Worm (Caenorhabditis elegans) whole organism, young adult: ENCODE results near the gene C18A3.3.

Source experiments
- B0336.3 ChIP-seq: fragments of 200-800 bp; sonication (Bioruptor generic); IDR thresholded peaks from 2 replicates; pipeline ENCODE4 v1.3.6; 2022; ENCODE audit warnings: missing genetic modification characterization, missing compliant biosample characterization
- D2030.7 ChIP-seq: fragments of 200-800 bp; sonication (Bioruptor generic); IDR thresholded peaks from 2 replicates; pipeline ENCODE4 v1.3.6; 2022; ENCODE audit warnings: missing genetic modification reagents, missing genetic modification characterization, missing compliant biosample characterization
- F57C9.4 ChIP-seq: sonication (generic microtip); optimal IDR thresholded peaks from 2 replicates; lab custom pipeline; 2017; ENCODE audit warnings: mild to moderate bottlenecking, missing genetic modification characterization, missing compliant biosample characterization
- K11D2.4 ChIP-seq: fragments of 200-800 bp; sonication (Bioruptor generic); IDR thresholded peaks from 2 replicates; pipeline ENCODE4 v1.3.6; 2022; ENCODE audit warnings: missing genetic modification reagents, missing genetic modification characterization, missing compliant biosample characterization
- K12H6.12 ChIP-seq: fragments of 200-800 bp; sonication (Bioruptor generic); optimal IDR thresholded peaks from 2 replicates; lab custom pipeline; 2018; ENCODE audit warnings: mild to moderate bottlenecking, missing genetic modification characterization, missing compliant biosample characterization
- Y53G8AR.9 ChIP-seq: fragments of 200-800 bp; sonication (Bioruptor generic); conservative IDR thresholded peaks from 2 replicates; pipeline ENCODE4 v1.3.6; 2022; ENCODE audit warnings: missing genetic modification reagents, missing genetic modification characterization, missing compliant biosample characterization
- Y56A3A.18 ChIP-seq: fragments of 200-800 bp; sonication (Bioruptor generic); IDR thresholded peaks from 2 replicates; pipeline ENCODE4 v1.3.6; 2022; ENCODE audit warnings: missing genetic modification reagents, missing genetic modification characterization, missing compliant biosample characterization
- ZK185.1 ChIP-seq: sonication (generic microtip); optimal IDR thresholded peaks from 2 replicates; lab custom pipeline; 2016; ENCODE audit warnings: mild to moderate bottlenecking, missing genetic modification characterization, missing compliant biosample characterization; ENCODE audit not compliant: poor library complexity, severe bottlenecking
- aptf-2 ChIP-seq: fragments of 200-800 bp; sonication (Bioruptor generic); conservative IDR thresholded peaks from 2 replicates; pipeline ENCODE4 v1.3.6; 2022; ENCODE audit warnings: missing genetic modification reagents, missing genetic modification characterization, missing compliant biosample characterization
- athp-1 ChIP-seq: sonication (generic microtip); optimal IDR thresholded peaks from 2 replicates; lab custom pipeline; 2017; ENCODE audit warnings: mild to moderate bottlenecking, missing genetic modification characterization, missing compliant biosample characterization
- attf-5 ChIP-seq: fragments of 200-800 bp; sonication (Bioruptor generic); optimal IDR thresholded peaks from 2 replicates; lab custom pipeline; 2018; ENCODE audit warnings: mild to moderate bottlenecking, missing genetic modification characterization, missing compliant biosample characterization
- cebp-1 ChIP-seq, 2 experiments: fragments of 200-800 bp in 1 of 2; sonication (Bioruptor generic) in 1 of 2; sonication (generic microtip) in 1 of 2; IDR thresholded peaks in 1 of 2; optimal IDR thresholded peaks in 1 of 2; 2 replicates each; pipeline versions ENCODE4 v1.3.6 to Lab custom; 2017 to 2022; ENCODE audit warnings: missing compliant biosample characterization in 2 of 2, missing genetic modification characterization in 2 of 2, mild to moderate bottlenecking in 1 of 2, missing genetic modification reagents in 1 of 2, moderate library complexity in 1 of 2
- ceh-100 ChIP-seq: fragments of 200-800 bp; sonication (Bioruptor generic); IDR thresholded peaks from 2 replicates; pipeline ENCODE4 v1.3.6; 2022; ENCODE audit warnings: missing genetic modification reagents, missing genetic modification characterization, missing compliant biosample characterization
- dox-1 ChIP-seq: fragments of 200-800 bp; sonication (Bioruptor generic); IDR thresholded peaks from 2 replicates; pipeline ENCODE4 v1.3.6; 2022; ENCODE audit warnings: missing genetic modification reagents, missing genetic modification characterization, missing compliant biosample characterization
- hmg-1.2 ChIP-seq: fragments of 200-800 bp; sonication (Bioruptor generic); IDR thresholded peaks from 2 replicates; pipeline ENCODE4 v1.3.6; 2022; ENCODE audit warnings: missing genetic modification reagents, missing genetic modification characterization, missing compliant biosample characterization
- let-607 ChIP-seq, 2 experiments: fragments of 200-800 bp in 1 of 2; sonication (Bioruptor generic) in 1 of 2; sonication (generic microtip) in 1 of 2; optimal IDR thresholded peaks; 2 replicates each; lab custom pipeline; 2016 to 2018; ENCODE audit warnings: mild to moderate bottlenecking in 2 of 2, missing compliant biosample characterization in 2 of 2, missing genetic modification characterization in 2 of 2, moderate library complexity in 2 of 2, missing genotype in 1 of 2
- lin-35 ChIP-seq, 3 experiments: fragments of 150-350 bp in 2 of 3; sonication (generic microtip) in 1 of 3; optimal IDR thresholded peaks; 2 replicates each; lab custom pipeline; 2014 to 2018; ENCODE audit warnings: missing biosample characterization in 3 of 3, missing genetic modification characterization in 3 of 3, missing genetic modification reagents in 3 of 3
- lin-40 ChIP-seq: sonication (generic microtip); optimal IDR thresholded peaks from 2 replicates; lab custom pipeline; 2016; ENCODE audit warnings: missing genetic modification characterization, mild to moderate bottlenecking, missing compliant biosample characterization, missing genotype, missing genetic modification reagents
- madf-10 ChIP-seq: sonication (generic microtip); optimal IDR thresholded peaks from 2 replicates; lab custom pipeline; 2016; ENCODE audit warnings: mild to moderate bottlenecking, missing genetic modification characterization, missing compliant biosample characterization
- madf-6 ChIP-seq: fragments of 200-800 bp; sonication (Bioruptor generic); IDR thresholded peaks from 2 replicates; pipeline ENCODE4 v1.3.6; 2022; ENCODE audit warnings: missing genetic modification reagents, missing genetic modification characterization, missing compliant biosample characterization
- mcd-1 ChIP-seq: fragments of 200-800 bp; sonication (Bioruptor generic); IDR thresholded peaks from 2 replicates; pipeline ENCODE4 v1.3.6; 2022; ENCODE audit warnings: missing genetic modification reagents, missing genetic modification characterization, missing compliant biosample characterization
- mxl-1 ChIP-seq: sonication (generic microtip); optimal IDR thresholded peaks from 2 replicates; lab custom pipeline; 2016; ENCODE audit warnings: missing genetic modification characterization, missing compliant biosample characterization
- nfya-2 ChIP-seq: fragments of 200-800 bp; sonication (Bioruptor generic); IDR thresholded peaks from 2 replicates; pipeline ENCODE4 v1.3.6; 2022; ENCODE audit warnings: missing genetic modification reagents, missing genetic modification characterization, missing compliant biosample characterization
- nfyb-1 ChIP-seq: fragments of 200-800 bp; sonication (Bioruptor generic); IDR thresholded peaks from 2 replicates; pipeline ENCODE4 v1.3.6; 2022; ENCODE audit warnings: missing genetic modification reagents, missing genetic modification characterization, missing compliant biosample characterization
- nhr-179 ChIP-seq: sonication (generic microtip); optimal IDR thresholded peaks from 2 replicates; lab custom pipeline; 2016; ENCODE audit warnings: mild to moderate bottlenecking, missing genetic modification characterization, missing compliant biosample characterization
- nhr-80 ChIP-seq: sonication (generic microtip); optimal IDR thresholded peaks from 2 replicates; lab custom pipeline; 2016; ENCODE audit warnings: missing genetic modification characterization, missing compliant biosample characterization
- nhr-90 ChIP-seq: sonication (generic microtip); optimal IDR thresholded peaks from 2 replicates; lab custom pipeline; 2016; ENCODE audit warnings: missing genotype, mild to moderate bottlenecking, missing genetic modification characterization, missing compliant biosample characterization
- pbrm-1 ChIP-seq: fragments of 200-800 bp; sonication (Bioruptor generic); IDR thresholded peaks from 2 replicates; pipeline ENCODE4 v1.3.6; 2022; ENCODE audit warnings: missing genetic modification reagents, missing genetic modification characterization, missing compliant biosample characterization
- repo-1 ChIP-seq: sonication (generic microtip); optimal IDR thresholded peaks from 2 replicates; lab custom pipeline; 2017; ENCODE audit warnings: mild to moderate bottlenecking, missing genetic modification characterization, missing compliant biosample characterization
- rpc-1 ChIP-seq, 2 experiments: fragments of 150-350 bp in 1 of 2; sonication (generic microtip) in 1 of 2; optimal IDR thresholded peaks; 2 replicates each; lab custom pipeline; 2014 to 2018; ENCODE audit warnings: missing biosample characterization in 1 of 2, missing genetic modification characterization in 1 of 2, missing genetic modification reagents in 1 of 2, missing genotype in 1 of 2
- sea-2 ChIP-seq: fragments of 200-800 bp; sonication (Bioruptor generic); IDR thresholded peaks from 2 replicates; pipeline ENCODE4 v1.3.6; 2022; ENCODE audit warnings: missing genetic modification characterization, missing compliant biosample characterization
- snpc-1.1 ChIP-seq: sonication (generic microtip); optimal IDR thresholded peaks from 2 replicates; lab custom pipeline; 2017; ENCODE audit warnings: missing genetic modification characterization, mild to moderate bottlenecking, missing compliant biosample characterization, antibody characterized with exemption, moderate library complexity, missing genotype, missing genetic modification reagents; ENCODE audit not compliant: insufficient read depth
- snpc-1.3 ChIP-seq: sonication (generic microtip); optimal IDR thresholded peaks from 2 replicates; lab custom pipeline; 2017; ENCODE audit warnings: missing genetic modification characterization, mild to moderate bottlenecking, missing compliant biosample characterization, antibody characterized with exemption, moderate library complexity, missing genotype, missing genetic modification reagents; ENCODE audit not compliant: insufficient read depth
- snpc-4 ChIP-seq, 5 experiments: fragments of 150-350 bp in 1 of 5; sonication (generic microtip) in 4 of 5; optimal IDR thresholded peaks; 2 replicates each; lab custom pipeline; 2014 to 2018; ENCODE audit warnings: missing genetic modification characterization in 5 of 5, missing biosample characterization in 3 of 5, antibody characterized with exemption in 2 of 5, mild to moderate bottlenecking in 2 of 5, missing compliant biosample characterization in 2 of 5, missing genotype in 2 of 5, moderate library complexity in 2 of 5, missing genetic modification reagents in 1 of 5
- sptf-2 ChIP-seq: fragments of 200-800 bp; sonication (Bioruptor generic); optimal IDR thresholded peaks from 2 replicates; lab custom pipeline; 2018; ENCODE audit warnings: mild to moderate bottlenecking, missing genetic modification characterization, missing compliant biosample characterization
- tbp1 ChIP-seq: fragments of 200-800 bp; sonication (Bioruptor generic); optimal IDR thresholded peaks from 2 replicates; lab custom pipeline; 2018; ENCODE audit warnings: mild to moderate bottlenecking, missing genetic modification characterization, missing compliant biosample characterization
- tlf-1 ChIP-seq: fragments of 200-800 bp; sonication (Bioruptor generic); optimal IDR thresholded peaks from 2 replicates; lab custom pipeline; 2018; ENCODE audit warnings: mild to moderate bottlenecking, missing genetic modification characterization, missing compliant biosample characterization
- ztf-18 ChIP-seq: sonication (generic microtip); optimal IDR thresholded peaks from 2 replicates; lab custom pipeline; 2016; ENCODE audit warnings: missing genotype, mild to moderate bottlenecking, missing genetic modification characterization, missing compliant biosample characterization
- ztf-28 ChIP-seq: fragments of 200-800 bp; sonication (Bioruptor generic); IDR thresholded peaks from 2 replicates; pipeline ENCODE4 v1.3.6; 2022; ENCODE audit warnings: missing genetic modification reagents, missing genetic modification characterization, missing compliant biosample characterization

C18A3.3 gene

ce11 chrII:5680703-5681102 lies 35.4 kb upstream of the C18A3.3 start, which contains the start of gene flp-27:
Gene flp-27, plus strand, starts transcription at chrII:5681003.
- TF ChIP-seq madf-6 (GFP tag; lab: Robert Waterston, UW): no peak
- TF ChIP-seq mxl-1: no peak
- TF ChIP-seq ceh-100 (GFP tag; lab: Robert Waterston, UW): no peak
- no peak for TF ChIP-seq F57C9.4 (tag; lab: Kevin White, UChicago)
- no peak for TF ChIP-seq ztf-28 (GFP tag; lab: Robert Waterston, UW)
- TF ChIP-seq, all 124 proteins: peak for 0

ce11 chrII:5688959-5689358 lies 27.1 kb upstream of the C18A3.3 start, which contains the start of gene C25H3.11:
Gene C25H3.11, minus strand, starts transcription at chrII:5689040.
- no peak for TF ChIP-seq sptf-2 (GFP tag; lab: Kevin White, UChicago)
- TF ChIP-seq sea-2 (GFP tag; lab: Robert Waterston, UW): no peak
- peak; percentile 6 for TF ChIP-seq lin-40 (tag; lab: Kevin White, UChicago)
- TF ChIP-seq repo-1: peak; percentile 31
- 0 out of 2 replicates have a peak, but pooled peaks have one; percentile 21 for TF ChIP-seq D2030.7
- TF ChIP-seq pbrm-1 (GFP tag; lab: Robert Waterston, UW): peak; percentile 7; the same call in 1 of the 2 replicates
- peak; percentile 12; the same call in 1 of the 2 replicates for TF ChIP-seq madf-6 (GFP tag; lab: Robert Waterston, UW)
- TF ChIP-seq K12H6.12 (tag; lab: Kevin White, UChicago): peak; percentile 20
- TF ChIP-seq madf-10 (tag; lab: Kevin White, UChicago): peak; percentile 10
- TF ChIP-seq nhr-179 (tag; lab: Kevin White, UChicago): no peak
- peak; percentile 29; the same call in 1 of the 2 replicates for TF ChIP-seq Y53G8AR.9 (GFP tag; lab: Robert Waterston, UW)
- no peak; the same call in 1 of the 2 replicates for TF ChIP-seq cebp-1 (GFP tag; IDR thresholded peaks at IDR 0.05; lab: Robert Waterston, UW)
- peak; percentile 63 for TF ChIP-seq cebp-1 (tag; optimal IDR thresholded peaks at IDR 0.05; lab: Kevin White, UChicago)
- no peak for TF ChIP-seq ZK185.1 (tag; lab: Kevin White, UChicago)
- TF ChIP-seq dox-1: peak; percentile 71
- 0 out of 2 replicates have a peak, but pooled peaks have one; percentile 37 for TF ChIP-seq nfyb-1 (GFP tag; lab: Robert Waterston, UW)
- TF ChIP-seq attf-5 (GFP tag; lab: Kevin White, UChicago): peak; percentile 79
- peak; percentile 61 for TF ChIP-seq nhr-80 (tag; lab: Kevin White, UChicago)
- no peak for TF ChIP-seq nhr-90
- no peak for TF ChIP-seq snpc-1.1 (tag; lab: Kevin White, UChicago)
- peak; percentile 15 for TF ChIP-seq ztf-18 (tag; lab: Kevin White, UChicago)
- TF ChIP-seq B0336.3 (GFP tag; lab: Robert Waterston, UW): peak; percentile 31
- peak; percentile 21 for TF ChIP-seq tlf-1 (GFP tag; lab: Kevin White, UChicago)
- TF ChIP-seq snpc-4 (GFP tag; optimal IDR thresholded peaks at IDR 0.05; lab: Kevin White, UChicago): no peak
- peak in 3 of 4 experiments; percentile 10 to 46 (median 33) for TF ChIP-seq snpc-4 (tag; optimal IDR thresholded peaks at IDR 0.05; lab: Kevin White, UChicago)
- TF ChIP-seq K11D2.4 (GFP tag; lab: Robert Waterston, UW): no peak
- TF ChIP-seq let-607 (tag; optimal IDR thresholded peaks at IDR 0.05; lab: Kevin White, UChicago): no peak
- 0 out of 2 replicates have a peak, but pooled peaks have one; percentile 28 for TF ChIP-seq aptf-2 (GFP tag; lab: Robert Waterston, UW)
- 0 out of 2 replicates have a peak, but pooled peaks have one; percentile 19 for TF ChIP-seq hmg-1.2 (GFP tag; lab: Robert Waterston, UW)
- TF ChIP-seq rpc-1 (optimal IDR thresholded peaks at IDR 0.05; lab: Kevin White, UChicago): no peak
- no peak for TF ChIP-seq rpc-1 (tag; optimal IDR thresholded peaks at IDR 0.05; lab: Kevin White, UChicago)
- no peak for TF ChIP-seq nfya-2 (GFP tag; lab: Robert Waterston, UW)
- TF ChIP-seq lin-35 (GFP tag; optimal IDR thresholded peaks at IDR 0.05; lab: Kevin White, UChicago): peak in 1 of 3 experiments; percentile 2
- TF ChIP-seq athp-1 (tag; lab: Kevin White, UChicago): peak; percentile 17
- peak; percentile 41 for TF ChIP-seq tbp1 (GFP tag; lab: Kevin White, UChicago)
- TF ChIP-seq mcd-1: no peak
- TF ChIP-seq snpc-1.3 (tag; lab: Kevin White, UChicago): no peak
- TF ChIP-seq Y56A3A.18 (GFP tag; lab: Robert Waterston, UW): 0 out of 2 replicates have a peak, but pooled peaks have one; percentile 53
